Worm (Caenorhabditis elegans) whole organism, early embryonic: ENCODE measurements around the gene Y38F1A.7.

Experiments used
- B0310.2 ChIP-seq: sonication (generic microtip); optimal IDR thresholded peaks from 2 replicates; lab custom pipeline; 2016; ENCODE audit warnings: mild to moderate bottlenecking, missing genetic modification characterization, missing compliant biosample characterization
- ama-1 ChIP-seq: fragments of 150-350 bp; optimal IDR thresholded peaks from 2 replicates; lab custom pipeline; 2014
- ets-7 ChIP-seq: sonication (generic microtip); optimal IDR thresholded peaks from 2 replicates; lab custom pipeline; 2016; ENCODE audit warnings: missing genotype, missing genetic modification characterization, missing compliant biosample characterization
- hnd-1 ChIP-seq: sonication (generic microtip); optimal IDR thresholded peaks from 2 replicates; lab custom pipeline; 2016; ENCODE audit warnings: missing genetic modification characterization, missing compliant biosample characterization
- tra-4 ChIP-seq: sonication (generic microtip); optimal IDR thresholded peaks from 2 replicates; lab custom pipeline; 2017; ENCODE audit warnings: missing genetic modification characterization, missing compliant biosample characterization

DNA sequence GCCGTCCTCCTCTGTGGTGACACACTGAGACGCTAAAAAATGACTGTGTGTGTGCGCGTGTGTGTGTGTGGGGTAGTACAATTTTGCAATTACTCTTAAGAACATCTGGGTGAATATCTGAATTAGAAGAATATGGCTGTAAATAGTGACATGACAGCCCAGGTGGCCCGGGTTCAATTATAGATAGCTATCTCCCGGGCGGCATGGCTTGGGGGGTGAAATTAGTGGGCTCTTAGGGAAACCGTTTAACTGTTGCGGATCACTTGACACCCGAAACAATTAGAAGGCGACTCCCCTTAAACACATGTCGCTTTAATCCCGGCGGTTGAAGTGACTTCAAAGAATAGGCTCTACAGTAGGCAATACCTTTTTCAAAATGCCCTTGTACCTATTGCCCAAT lies 7.4 kb downstream of the Y38F1A.7 start:
- TF ChIP-seq hnd-1 (tag; lab: Kevin White, UChicago), result no peak
- TF ChIP-seq ama-1 (lab: Kevin White, UChicago), result no peak
- TF ChIP-seq B0310.2 (tag; lab: Kevin White, UChicago), result no peak
- no peak for TF ChIP-seq tra-4 (tag; lab: Kevin White, UChicago)
- TF ChIP-seq ets-7 (tag; lab: Kevin White, UChicago), result no peak
